Worm (Caenorhabditis elegans) whole organism, L4 larva: Measurements from ENCODE around the gene mnk-1.

ENCODE experiments used
- T26A8.4 ChIP-seq: fragments of 200-800 bp; sonication (Bioruptor generic); IDR thresholded peaks from 2 replicates; pipeline ENCODE4 v1.3.6; 2022; ENCODE audit warnings: missing genetic modification characterization, missing compliant biosample characterization
- Y105C5A.15 ChIP-seq: fragments of 200-800 bp; sonication (Bioruptor generic); IDR thresholded peaks from 2 replicates; pipeline ENCODE4 v1.3.6; 2022; ENCODE audit warnings: missing genetic modification characterization, missing compliant biosample characterization
- ZK546.5 ChIP-seq, 2 experiments: sonication (generic microtip); optimal IDR thresholded peaks; 2 replicates each; lab custom pipeline; 2017; ENCODE audit warnings: missing biosample characterization in 2 of 2, missing genetic modification characterization in 2 of 2
- arid-1 ChIP-seq: fragments of 200-800 bp; sonication (Bioruptor generic); conservative IDR thresholded peaks from 2 replicates; pipeline ENCODE4 v1.3.6; 2022; ENCODE audit warnings: missing genetic modification reagents, missing genetic modification characterization, missing compliant biosample characterization
- ceh-62 ChIP-seq: sonication (generic microtip); optimal IDR thresholded peaks from 2 replicates; lab custom pipeline; 2017; ENCODE audit warnings: missing biosample characterization, missing genetic modification characterization
- ces-1 ChIP-seq: fragments of 150-350 bp; sonication (generic microtip); optimal IDR thresholded peaks from 4 replicates; lab custom pipeline; 2014; ENCODE audit warnings: missing biosample characterization, missing genetic modification reagents, missing genetic modification characterization
- ctbp-1 ChIP-seq: fragments of 200-800 bp; sonication (Bioruptor generic); IDR thresholded peaks from 2 replicates; pipeline ENCODE4 v1.3.6; 2022; ENCODE audit warnings: missing genetic modification reagents, missing genetic modification characterization, missing compliant biosample characterization
- duxl-1 ChIP-seq: sonication (generic microtip); optimal IDR thresholded peaks from 2 replicates; lab custom pipeline; 2016; ENCODE audit warnings: mild to moderate bottlenecking, missing genetic modification characterization, moderate library complexity, missing compliant biosample characterization; ENCODE audit not compliant: poor library complexity
- dve-1 ChIP-seq: sonication (generic microtip); optimal IDR thresholded peaks from 2 replicates; lab custom pipeline; 2017; ENCODE audit warnings: antibody characterized with exemption, mild to moderate bottlenecking, missing genetic modification characterization, missing compliant biosample characterization; ENCODE audit not compliant: insufficient read depth
- fkh-10 ChIP-seq: fragments of 150-350 bp; optimal IDR thresholded peaks from 2 replicates; lab custom pipeline; 2014; ENCODE audit warnings: missing biosample characterization, missing genetic modification reagents, missing genetic modification characterization
- gei-8 ChIP-seq: fragments of 200-800 bp; sonication (Bioruptor generic); optimal IDR thresholded peaks from 2 replicates; lab custom pipeline; 2018; ENCODE audit warnings: mild to moderate bottlenecking, missing genetic modification characterization, missing compliant biosample characterization
- hlh-30 ChIP-seq: sonication (generic microtip); optimal IDR thresholded peaks from 2 replicates; lab custom pipeline; 2017; ENCODE audit warnings: antibody characterized with exemption, mild to moderate bottlenecking, missing genetic modification characterization, missing compliant biosample characterization; ENCODE audit not compliant: insufficient read depth
- hmg-1.1 ChIP-seq: fragments of 200-800 bp; sonication (Bioruptor generic); IDR thresholded peaks from 2 replicates; pipeline ENCODE4 v1.3.6; 2022; ENCODE audit warnings: missing genetic modification reagents, missing genetic modification characterization, missing compliant biosample characterization
- lin-1 ChIP-seq: fragments of 200-800 bp; sonication (Bioruptor generic); IDR thresholded peaks from 2 replicates; pipeline ENCODE4 v1.3.6; 2022; ENCODE audit warnings: missing genetic modification reagents, missing genetic modification characterization, missing compliant biosample characterization
- lin-29 ChIP-seq: fragments of 200-800 bp; sonication (Bioruptor generic); IDR thresholded peaks from 2 replicates; pipeline ENCODE4 v1.3.6; 2022; ENCODE audit warnings: missing genetic modification reagents, missing genetic modification characterization, missing compliant biosample characterization
- mdl-1 ChIP-seq, 2 experiments: fragments of 150-350 bp in 1 of 2; sonication (generic microtip) in 1 of 2; optimal IDR thresholded peaks; 2 replicates each; lab custom pipeline; 2014 to 2017; ENCODE audit warnings: missing biosample characterization in 2 of 2, missing genetic modification characterization in 2 of 2
- mep-1 ChIP-seq: fragments of 150-350 bp; sonication (generic microtip); optimal IDR thresholded peaks from 3 replicates; lab custom pipeline; 2014; ENCODE audit warnings: missing biosample characterization, missing genetic modification characterization
- mes-2 ChIP-seq: sonication (generic microtip); optimal IDR thresholded peaks from 2 replicates; lab custom pipeline; 2016; ENCODE audit warnings: missing genotype, mild to moderate bottlenecking, missing genetic modification characterization, missing compliant biosample characterization; ENCODE audit not compliant: poor library complexity, severe bottlenecking
- nhr-10 ChIP-seq: fragments of 150-350 bp; optimal IDR thresholded peaks from 2 replicates; lab custom pipeline; 2014; ENCODE audit warnings: missing biosample characterization, missing genetic modification characterization
- nhr-102 ChIP-seq: sonication (generic microtip); optimal IDR thresholded peaks from 2 replicates; lab custom pipeline; 2016; ENCODE audit warnings: mild to moderate bottlenecking, missing genetic modification characterization, moderate library complexity, missing compliant biosample characterization
- nhr-11 ChIP-seq: fragments of 150-350 bp; optimal IDR thresholded peaks from 2 replicates; lab custom pipeline; 2014; ENCODE audit warnings: missing biosample characterization, missing genetic modification characterization
- nhr-237 ChIP-seq: sonication (generic microtip); optimal IDR thresholded peaks from 2 replicates; lab custom pipeline; 2017; ENCODE audit warnings: missing biosample characterization, missing genetic modification characterization
- nhr-28 ChIP-seq: fragments of 150-350 bp; optimal IDR thresholded peaks from 2 replicates; lab custom pipeline; 2014; ENCODE audit warnings: missing biosample characterization, missing genetic modification characterization
- nhr-42 ChIP-seq: fragments of 200-800 bp; sonication (Bioruptor generic); IDR thresholded peaks from 2 replicates; pipeline ENCODE4 v1.3.6; 2022; ENCODE audit warnings: missing genetic modification characterization, missing compliant biosample characterization
- nhr-76 ChIP-seq: fragments of 150-350 bp; optimal IDR thresholded peaks from 2 replicates; lab custom pipeline; 2014; ENCODE audit warnings: missing biosample characterization, missing genetic modification characterization
- pha-4 ChIP-seq, 2 experiments: fragments of 150-350 bp in 1 of 2; fragments of 200-800 bp in 1 of 2; sonication (Bioruptor generic) in 1 of 2; IDR thresholded peaks in 1 of 2; optimal IDR thresholded peaks in 1 of 2; 2 replicates each; pipeline versions ENCODE4 v1.3.6 to Lab custom; 2014 to 2022; ENCODE audit warnings: missing genetic modification characterization in 2 of 2, missing genetic modification reagents in 2 of 2, missing biosample characterization in 1 of 2, missing compliant biosample characterization in 1 of 2
- snpc-1.2 ChIP-seq: fragments of 200-800 bp; sonication (Bioruptor generic); IDR thresholded peaks from 2 replicates; pipeline ENCODE4 v1.3.6; 2022; ENCODE audit warnings: missing genetic modification reagents, missing genetic modification characterization, missing compliant biosample characterization
- tag-97 ChIP-seq: fragments of 200-800 bp; sonication (Bioruptor generic); IDR thresholded peaks from 2 replicates; pipeline ENCODE4 v1.3.6; 2022; ENCODE audit warnings: missing genetic modification characterization, missing compliant biosample characterization
- unc-130 ChIP-seq: sonication (generic microtip); optimal IDR thresholded peaks from 2 replicates; lab custom pipeline; 2016; ENCODE audit warnings: missing genetic modification reagents, missing genetic modification characterization, missing compliant biosample characterization
- unc-39 ChIP-seq: sonication (generic microtip); optimal IDR thresholded peaks from 2 replicates; lab custom pipeline; 2017; ENCODE audit warnings: missing biosample characterization, missing genetic modification characterization
- unc-62 ChIP-seq, 3 experiments: fragments of 150-350 bp in 1 of 3; sonication (generic microtip); optimal IDR thresholded peaks in 2 of 3; peaks in 1 of 3; 1 replicate in 1 of 3; 2 replicates in 2 of 3; lab custom pipeline; 2014 to 2017; ENCODE audit warnings: missing biosample characterization in 3 of 3, missing genetic modification characterization in 3 of 3, missing genetic modification reagents in 3 of 3, missing genotype in 1 of 3
- zag-1 ChIP-seq: fragments of 150-350 bp; optimal IDR thresholded peaks from 2 replicates; lab custom pipeline; 2014; ENCODE audit warnings: missing biosample characterization, missing genetic modification characterization
- zfp-2 ChIP-seq: sonication (generic microtip); optimal IDR thresholded peaks from 2 replicates; lab custom pipeline; 2016; ENCODE audit warnings: mild to moderate bottlenecking, missing genetic modification characterization, missing compliant biosample characterization
- zip-11 ChIP-seq: fragments of 200-800 bp; sonication (Bioruptor generic); IDR thresholded peaks from 2 replicates; pipeline ENCODE4 v1.3.6; 2022; ENCODE audit warnings: missing genetic modification characterization, missing compliant biosample characterization
- zip-2 ChIP-seq: fragments of 150-350 bp; optimal IDR thresholded peaks from 2 replicates; lab custom pipeline; 2014; ENCODE audit warnings: missing biosample characterization, missing genetic modification characterization

The mnk-1 gene

ce11 chrII:10501578-10501977 is 53.3 kb downstream of the mnk-1 start (continued):
- TF ChIP-seq tag-97 (GFP tag; lab: Robert Waterston, UW) (no peak), zip-2 (tag; lab: Kevin White, UChicago) (no peak), T26A8.4 (GFP tag; lab: Robert Waterston, UW) (no peak; the same call in 1 of the 2 replicates), pha-4 (GFP tag; IDR thresholded peaks at IDR 0.05; lab: Robert Waterston, UW) (no peak), pha-4 (tag; optimal IDR thresholded peaks at IDR 0.05; lab: Kevin White, UChicago) (no peak), mdl-1 (tag; optimal IDR thresholded peaks at IDR 0.05; lab: Kevin White, UChicago) (peak in 1 of 2 experiments; percentile 86), zag-1 (tag; lab: Kevin White, UChicago) (no peak), ces-1 (GFP tag; lab: Kevin White, UChicago) (no peak), gei-8 (GFP tag; lab: Kevin White, UChicago) (no peak), unc-39 (tag; lab: Kevin White, UChicago) (no peak), unc-130 (GFP tag; lab: Kevin White, UChicago) (no peak), hlh-30 (tag; lab: Kevin White, UChicago) (peak; percentile 87), nhr-42 (GFP tag; lab: Robert Waterston, UW) (0 out of 2 replicates have a peak, but pooled peaks have one; percentile 5), hmg-1.1 (GFP tag; lab: Robert Waterston, UW) (peak; percentile 50; the same call in 1 of the 2 replicates), fkh-10 (GFP tag; lab: Kevin White, UChicago) (peak; percentile 0)

- TF ChIP-seq duxl-1, result peak; percentile 8
- peak; percentile 19 for TF ChIP-seq nhr-28 (tag; lab: Kevin White, UChicago)
- no peak for TF ChIP-seq mes-2
- TF ChIP-seq ctbp-1 (GFP tag; lab: Robert Waterston, UW), result no peak
- TF ChIP-seq mep-1 (tag; lab: Kevin White, UChicago), result peak; percentile 5
- TF ChIP-seq lin-1 (GFP tag; lab: Robert Waterston, UW), result no peak
- TF ChIP-seq snpc-1.2 (GFP tag; lab: Robert Waterston, UW), result no peak
- peak in 1 of 2 experiments; percentile 54 for TF ChIP-seq unc-62 (GFP tag; optimal IDR thresholded peaks at IDR 0.05 in 1 of 2; lab: Kevin White, UChicago)
- TF ChIP-seq unc-62 (tag; optimal IDR thresholded peaks at IDR 0.05; lab: Kevin White, UChicago), result no peak
These were observed 54.2 kb downstream of the mnk-1 start for ce11 chrII:10500674-10501073.

ce11 chrII:10495912-10496311 is 58.9 kb downstream of the mnk-1 start, which contains the start of gene ZK666.12:
TSS of gene ZK666.12 (plus strand) at chrII:10496212.
- TF ChIP-seq zfp-2 (tag; lab: Kevin White, UChicago) (no peak), dve-1 (tag; lab: Kevin White, UChicago) (no peak), zip-2 (tag; lab: Kevin White, UChicago) (no peak), unc-62 (GFP tag; optimal IDR thresholded peaks at IDR 0.05 in 1 of 2; lab: Kevin White, UChicago) (no peak), unc-62 (tag; optimal IDR thresholded peaks at IDR 0.05; lab: Kevin White, UChicago) (no peak), arid-1 (GFP tag; lab: Robert Waterston, UW) (no peak), nhr-11 (no peak)
- TF ChIP-seq, all 104 proteins: peak for 0

- TF ChIP-seq nhr-42 (GFP tag; lab: Robert Waterston, UW), result no peak
- no peak for TF ChIP-seq lin-29
- TF ChIP-seq nhr-76 (tag; lab: Kevin White, UChicago), result no peak
- no peak for TF ChIP-seq duxl-1
- TF ChIP-seq nhr-102 (tag; lab: Kevin White, UChicago), result no peak
- TF ChIP-seq zip-2 (tag; lab: Kevin White, UChicago), result no peak
- TF ChIP-seq pha-4 (GFP tag; IDR thresholded peaks at IDR 0.05; lab: Robert Waterston, UW), result no peak
- no peak for TF ChIP-seq pha-4 (tag; optimal IDR thresholded peaks at IDR 0.05; lab: Kevin White, UChicago)
- TF ChIP-seq zip-11 (GFP tag; lab: Robert Waterston, UW), result no peak
- TF ChIP-seq ceh-62 (tag; lab: Kevin White, UChicago), result no peak
- TF ChIP-seq nhr-237, result no peak
- no peak for TF ChIP-seq Y105C5A.15 (GFP tag; lab: Robert Waterston, UW)
- no peak for TF ChIP-seq ZK546.5 (tag; optimal IDR thresholded peaks at IDR 0.05; lab: Kevin White, UChicago)
- no peak for TF ChIP-seq nhr-10 (tag; lab: Kevin White, UChicago)
These were observed 60.4 kb downstream of the mnk-1 start, which contains the start of gene ZK666.14 for ce11 chrII:10494467-10494866. TSS of gene ZK666.14 (plus strand) at chrII:10494767.
